Worm (Caenorhabditis elegans): ENCODE results near the gene T19D7.7.

DNA sequence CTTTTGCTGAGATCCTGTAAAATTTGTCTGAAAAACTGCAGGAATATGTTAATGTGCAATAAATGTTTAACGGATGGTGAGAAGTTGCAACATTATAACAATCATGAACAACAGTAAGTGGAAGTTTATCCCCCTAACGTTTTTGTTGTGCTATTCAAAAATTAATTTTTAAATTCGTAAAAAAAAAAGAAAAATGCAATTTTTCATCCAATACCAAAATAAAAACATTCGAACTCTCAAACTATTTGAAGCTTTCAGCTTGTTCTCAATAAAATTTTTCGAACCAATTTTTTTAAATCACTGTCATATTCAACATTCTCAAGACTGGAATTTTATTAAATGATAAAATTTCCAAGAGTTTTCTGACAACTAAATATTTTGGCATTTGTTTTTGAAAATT, 10.8 kb upstream of the T19D7.7 start, which contains the start of gene ncam-1:
- TF ChIP-seq zag-1 (tag; optimal IDR thresholded peaks at IDR 0.05), result no peak
- no peak for TF ChIP-seq unc-62 (GFP tag; optimal IDR thresholded peaks at IDR 0.05)
- TF ChIP-seq ama-1 (optimal IDR thresholded peaks at IDR 0.05), result no peak
- no peak for TF ChIP-seq lin-11 (tag; optimal IDR thresholded peaks at IDR 0.05)
- no peak for TF ChIP-seq mdl-1 (tag; optimal IDR thresholded peaks at IDR 0.05)
- TF ChIP-seq nhr-10 (tag; optimal IDR thresholded peaks at IDR 0.05), result no peak
- TF ChIP-seq aly-2 (tag; optimal IDR thresholded peaks at IDR 0.05), result no peak
- TF ChIP-seq mab-5 (tag; optimal IDR thresholded peaks at IDR 0.05), result no peak
- TF ChIP-seq F13H6.1 (tag; optimal IDR thresholded peaks at IDR 0.05), result no peak
- no peak for TF ChIP-seq sem-4 (tag; optimal IDR thresholded peaks at IDR 0.05)
- TF ChIP-seq ceh-82 (tag; optimal IDR thresholded peaks at IDR 0.05), result no peak
- TF ChIP-seq unc-39 (tag; optimal IDR thresholded peaks at IDR 0.05), result no peak

Data from whole organism, L2 larva.